Worm (Caenorhabditis elegans) whole organism, young adult: ENCODE data around the gene F22H10.11.

Experiments used
- D2030.7 ChIP-seq: fragments of 200-800 bp; sonication (Bioruptor generic); IDR thresholded peaks from 2 replicates; pipeline ENCODE4 v1.3.6; 2022; ENCODE audit warnings: missing genetic modification reagents, missing genetic modification characterization, missing compliant biosample characterization
- F22D6.2 ChIP-seq: sonication (generic microtip); optimal IDR thresholded peaks from 2 replicates; lab custom pipeline; 2016; ENCODE audit warnings: mild to moderate bottlenecking, missing genetic modification characterization, missing compliant biosample characterization
- F23B12.7 ChIP-seq: sonication (generic microtip); optimal IDR thresholded peaks from 2 replicates; lab custom pipeline; 2017; ENCODE audit warnings: missing genetic modification characterization, mild to moderate bottlenecking, missing compliant biosample characterization, antibody characterized with exemption, moderate library complexity; ENCODE audit not compliant: insufficient read depth
- F57A8.1 ChIP-seq: fragments of 200-800 bp; sonication (Bioruptor generic); optimal IDR thresholded peaks from 2 replicates; lab custom pipeline; 2018; ENCODE audit warnings: mild to moderate bottlenecking, missing genetic modification characterization, moderate library complexity, missing compliant biosample characterization
- F57C9.4 ChIP-seq: sonication (generic microtip); optimal IDR thresholded peaks from 2 replicates; lab custom pipeline; 2017; ENCODE audit warnings: mild to moderate bottlenecking, missing genetic modification characterization, missing compliant biosample characterization
- K12H6.12 ChIP-seq: fragments of 200-800 bp; sonication (Bioruptor generic); optimal IDR thresholded peaks from 2 replicates; lab custom pipeline; 2018; ENCODE audit warnings: mild to moderate bottlenecking, missing genetic modification characterization, missing compliant biosample characterization
- T07F8.4 ChIP-seq: sonication (generic microtip); optimal IDR thresholded peaks from 2 replicates; lab custom pipeline; 2016; ENCODE audit warnings: mild to moderate bottlenecking, missing genetic modification characterization, moderate library complexity, missing compliant biosample characterization
- Y53G8AR.9 ChIP-seq: fragments of 200-800 bp; sonication (Bioruptor generic); conservative IDR thresholded peaks from 2 replicates; pipeline ENCODE4 v1.3.6; 2022; ENCODE audit warnings: missing genetic modification reagents, missing genetic modification characterization, missing compliant biosample characterization
- Y56A3A.18 ChIP-seq: fragments of 200-800 bp; sonication (Bioruptor generic); IDR thresholded peaks from 2 replicates; pipeline ENCODE4 v1.3.6; 2022; ENCODE audit warnings: missing genetic modification reagents, missing genetic modification characterization, missing compliant biosample characterization
- Y79H2A.3 ChIP-seq: fragments of 200-800 bp; sonication (Bioruptor generic); conservative IDR thresholded peaks from 2 replicates; pipeline ENCODE4 v1.3.6; 2022; ENCODE audit warnings: missing genetic modification reagents, missing genetic modification characterization, missing compliant biosample characterization
- ZK185.1 ChIP-seq: sonication (generic microtip); optimal IDR thresholded peaks from 2 replicates; lab custom pipeline; 2016; ENCODE audit warnings: mild to moderate bottlenecking, missing genetic modification characterization, missing compliant biosample characterization; ENCODE audit not compliant: poor library complexity, severe bottlenecking
- ama-1 ChIP-seq, 3 experiments: fragments of 150-350 bp in 1 of 3; sonication (generic microtip) in 2 of 3; optimal IDR thresholded peaks; 2 replicates each; lab custom pipeline; 2014 to 2018; ENCODE audit warnings: missing biosample characterization in 2 of 3, missing genetic modification characterization in 2 of 3, missing genetic modification reagents in 2 of 3
- aptf-2 ChIP-seq: fragments of 200-800 bp; sonication (Bioruptor generic); conservative IDR thresholded peaks from 2 replicates; pipeline ENCODE4 v1.3.6; 2022; ENCODE audit warnings: missing genetic modification reagents, missing genetic modification characterization, missing compliant biosample characterization
- bed-2 ChIP-seq: fragments of 200-800 bp; sonication (Bioruptor generic); IDR thresholded peaks from 2 replicates; pipeline ENCODE4 v1.3.6; 2022; ENCODE audit warnings: missing genetic modification reagents, missing genetic modification characterization, missing compliant biosample characterization
- ccch-3 ChIP-seq: fragments of 200-800 bp; sonication (Bioruptor generic); optimal IDR thresholded peaks from 2 replicates; lab custom pipeline; 2018; ENCODE audit warnings: mild to moderate bottlenecking, missing genetic modification characterization, missing compliant biosample characterization
- ceh-100 ChIP-seq: fragments of 200-800 bp; sonication (Bioruptor generic); IDR thresholded peaks from 2 replicates; pipeline ENCODE4 v1.3.6; 2022; ENCODE audit warnings: missing genetic modification reagents, missing genetic modification characterization, missing compliant biosample characterization
- ceh-27 ChIP-seq: fragments of 200-800 bp; sonication (Bioruptor generic); optimal IDR thresholded peaks from 2 replicates; lab custom pipeline; 2018; ENCODE audit warnings: mild to moderate bottlenecking, missing genetic modification characterization, moderate library complexity, missing compliant biosample characterization
- chd-7 ChIP-seq: sonication (generic microtip); optimal IDR thresholded peaks from 2 replicates; lab custom pipeline; 2016; ENCODE audit warnings: mild to moderate bottlenecking, missing genetic modification characterization, moderate library complexity, missing compliant biosample characterization
- dpl-1 ChIP-seq: fragments of 150-350 bp; optimal IDR thresholded peaks from 2 replicates; lab custom pipeline; 2014; ENCODE audit warnings: missing biosample characterization, missing genetic modification reagents, missing genetic modification characterization
- egl-18 ChIP-seq: fragments of 200-800 bp; sonication (Bioruptor generic); IDR thresholded peaks from 2 replicates; pipeline ENCODE4 v1.3.6; 2022; ENCODE audit warnings: missing genetic modification reagents, missing genetic modification characterization, missing compliant biosample characterization
- fkh-3 ChIP-seq: sonication (generic microtip); optimal IDR thresholded peaks from 2 replicates; lab custom pipeline; 2016; ENCODE audit warnings: mild to moderate bottlenecking, missing genetic modification characterization, missing compliant biosample characterization
- him-1 ChIP-seq: sonication (generic microtip); optimal IDR thresholded peaks from 2 replicates; lab custom pipeline; 2016; ENCODE audit warnings: missing genotype, missing genetic modification reagents, missing genetic modification characterization, missing compliant biosample characterization
- hlh-26 ChIP-seq: fragments of 200-800 bp; sonication (Bioruptor generic); conservative IDR thresholded peaks from 2 replicates; pipeline ENCODE4 v1.3.6; 2022; ENCODE audit warnings: missing genetic modification reagents, missing genetic modification characterization, missing compliant biosample characterization
- hsf-1 ChIP-seq: fragments of 200-800 bp; sonication (Bioruptor generic); IDR thresholded peaks from 2 replicates; pipeline ENCODE4 v1.3.6; 2022; ENCODE audit warnings: missing genetic modification reagents, missing genetic modification characterization, missing compliant biosample characterization
- let-607 ChIP-seq, 2 experiments: fragments of 200-800 bp in 1 of 2; sonication (Bioruptor generic) in 1 of 2; sonication (generic microtip) in 1 of 2; optimal IDR thresholded peaks; 2 replicates each; lab custom pipeline; 2016 to 2018; ENCODE audit warnings: mild to moderate bottlenecking in 2 of 2, missing compliant biosample characterization in 2 of 2, missing genetic modification characterization in 2 of 2, moderate library complexity in 2 of 2, missing genotype in 1 of 2
- lin-54 ChIP-seq: fragments of 200-800 bp; sonication (Bioruptor generic); optimal IDR thresholded peaks from 2 replicates; lab custom pipeline; 2018; ENCODE audit warnings: mild to moderate bottlenecking, missing genetic modification characterization, missing compliant biosample characterization
- lir-1 ChIP-seq: fragments of 200-800 bp; sonication (Bioruptor generic); conservative IDR thresholded peaks from 2 replicates; pipeline ENCODE4 v1.3.6; 2022; ENCODE audit warnings: missing genetic modification reagents, missing genetic modification characterization, missing compliant biosample characterization
- lsl-1 ChIP-seq: fragments of 200-800 bp; sonication (Bioruptor generic); optimal IDR thresholded peaks from 2 replicates; lab custom pipeline; 2018; ENCODE audit warnings: mild to moderate bottlenecking, missing genetic modification characterization, moderate library complexity, missing compliant biosample characterization
- madf-10 ChIP-seq: sonication (generic microtip); optimal IDR thresholded peaks from 2 replicates; lab custom pipeline; 2016; ENCODE audit warnings: mild to moderate bottlenecking, missing genetic modification characterization, missing compliant biosample characterization
- madf-6 ChIP-seq: fragments of 200-800 bp; sonication (Bioruptor generic); IDR thresholded peaks from 2 replicates; pipeline ENCODE4 v1.3.6; 2022; ENCODE audit warnings: missing genetic modification reagents, missing genetic modification characterization, missing compliant biosample characterization
- mel-28 ChIP-seq: sonication (generic microtip); optimal IDR thresholded peaks from 2 replicates; lab custom pipeline; 2016; ENCODE audit warnings: borderline replicate concordance, mild to moderate bottlenecking, missing genetic modification characterization, missing compliant biosample characterization
- nfya-1 ChIP-seq: sonication (generic microtip); optimal IDR thresholded peaks from 2 replicates; lab custom pipeline; 2017; ENCODE audit warnings: antibody characterized with exemption, missing compliant biosample characterization, missing genetic modification characterization, borderline replicate concordance; ENCODE audit not compliant: insufficient read depth
- nfya-2 ChIP-seq: fragments of 200-800 bp; sonication (Bioruptor generic); IDR thresholded peaks from 2 replicates; pipeline ENCODE4 v1.3.6; 2022; ENCODE audit warnings: missing genetic modification reagents, missing genetic modification characterization, missing compliant biosample characterization
- nfyb-1 ChIP-seq: fragments of 200-800 bp; sonication (Bioruptor generic); IDR thresholded peaks from 2 replicates; pipeline ENCODE4 v1.3.6; 2022; ENCODE audit warnings: missing genetic modification reagents, missing genetic modification characterization, missing compliant biosample characterization
- nhr-120 ChIP-seq: fragments of 200-800 bp; sonication (Bioruptor generic); IDR thresholded peaks from 2 replicates; pipeline ENCODE4 v1.3.6; 2022; ENCODE audit warnings: missing genetic modification characterization, missing compliant biosample characterization
- nhr-27 ChIP-seq: fragments of 200-800 bp; sonication (Bioruptor generic); optimal IDR thresholded peaks from 2 replicates; lab custom pipeline; 2018; ENCODE audit warnings: mild to moderate bottlenecking, missing genetic modification characterization, moderate library complexity, missing compliant biosample characterization
- nhr-80 ChIP-seq: sonication (generic microtip); optimal IDR thresholded peaks from 2 replicates; lab custom pipeline; 2016; ENCODE audit warnings: missing genetic modification characterization, missing compliant biosample characterization
- rpc-1 ChIP-seq, 2 experiments: fragments of 150-350 bp in 1 of 2; sonication (generic microtip) in 1 of 2; optimal IDR thresholded peaks; 2 replicates each; lab custom pipeline; 2014 to 2018; ENCODE audit warnings: missing biosample characterization in 1 of 2, missing genetic modification characterization in 1 of 2, missing genetic modification reagents in 1 of 2, missing genotype in 1 of 2
- snpc-1.1 ChIP-seq: sonication (generic microtip); optimal IDR thresholded peaks from 2 replicates; lab custom pipeline; 2017; ENCODE audit warnings: missing genetic modification characterization, mild to moderate bottlenecking, missing compliant biosample characterization, antibody characterized with exemption, moderate library complexity, missing genotype, missing genetic modification reagents; ENCODE audit not compliant: insufficient read depth
- snpc-3.4 ChIP-seq: sonication (generic microtip); optimal IDR thresholded peaks from 2 replicates; lab custom pipeline; 2017; ENCODE audit warnings: missing genetic modification characterization, mild to moderate bottlenecking, missing compliant biosample characterization, antibody characterized with exemption, moderate library complexity, missing genotype, missing genetic modification reagents
- sptf-2 ChIP-seq: fragments of 200-800 bp; sonication (Bioruptor generic); optimal IDR thresholded peaks from 2 replicates; lab custom pipeline; 2018; ENCODE audit warnings: mild to moderate bottlenecking, missing genetic modification characterization, missing compliant biosample characterization
- tbx-9 ChIP-seq: sonication (generic microtip); optimal IDR thresholded peaks from 2 replicates; lab custom pipeline; 2016; ENCODE audit warnings: borderline replicate concordance, missing genetic modification characterization, inconsistent platforms, missing compliant biosample characterization
- tlf-1 ChIP-seq: fragments of 200-800 bp; sonication (Bioruptor generic); optimal IDR thresholded peaks from 2 replicates; lab custom pipeline; 2018; ENCODE audit warnings: mild to moderate bottlenecking, missing genetic modification characterization, missing compliant biosample characterization
- unc-130 ChIP-seq: sonication (generic microtip); optimal IDR thresholded peaks from 2 replicates; lab custom pipeline; 2016; ENCODE audit warnings: missing genetic modification reagents, missing genetic modification characterization, missing compliant biosample characterization
- unc-62 ChIP-seq: fragments of 150-350 bp; optimal IDR thresholded peaks from 2 replicates; lab custom pipeline; 2014; ENCODE audit warnings: missing biosample characterization, missing genetic modification reagents, missing genetic modification characterization
- zfh-2 ChIP-seq: fragments of 200-800 bp; sonication (Bioruptor generic); conservative IDR thresholded peaks from 2 replicates; pipeline ENCODE4 v1.3.6; 2022; ENCODE audit warnings: missing genetic modification reagents, missing genetic modification characterization, missing compliant biosample characterization
- zim-3 ChIP-seq: sonication (generic microtip); optimal IDR thresholded peaks from 2 replicates; lab custom pipeline; 2017; ENCODE audit warnings: mild to moderate bottlenecking, missing genetic modification characterization, moderate library complexity, missing compliant biosample characterization
- ztf-3 ChIP-seq: fragments of 200-800 bp; sonication (Bioruptor generic); optimal IDR thresholded peaks from 2 replicates; lab custom pipeline; 2018; ENCODE audit warnings: mild to moderate bottlenecking, missing genetic modification characterization, missing compliant biosample characterization

Gene F22H10.11

DNA sequence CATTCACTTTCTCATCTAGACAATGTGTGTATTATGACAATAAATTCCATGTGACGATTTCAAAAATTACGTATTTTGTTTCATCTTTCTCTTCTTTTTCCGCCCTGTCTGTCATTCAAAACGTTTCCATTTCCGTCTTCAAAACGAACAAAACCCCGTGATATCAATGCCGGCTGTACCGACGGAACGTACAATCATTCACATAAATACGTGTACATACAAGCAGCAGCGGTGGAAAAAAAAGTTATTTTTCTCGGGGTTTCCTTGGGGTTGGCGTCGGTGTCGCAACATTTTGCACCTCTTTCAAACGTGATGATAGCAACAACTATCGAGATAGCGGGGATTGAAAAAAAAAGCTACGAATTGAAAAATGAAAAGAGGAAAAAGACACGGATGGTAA lies 37.1 kb upstream of the F22H10.11 start:
- TF ChIP-seq madf-6 (GFP tag; lab: Robert Waterston, UW), result no peak
- TF ChIP-seq aptf-2 (GFP tag; lab: Robert Waterston, UW), result no peak
- TF ChIP-seq Y56A3A.18, result no peak
- no peak for TF ChIP-seq nhr-120 (GFP tag; lab: Robert Waterston, UW)
- no peak for TF ChIP-seq ceh-27 (GFP tag; lab: Kevin White, UChicago)
- no peak for TF ChIP-seq F22D6.2 (tag; lab: Kevin White, UChicago)
- TF ChIP-seq hlh-26 (GFP tag; lab: Robert Waterston, UW), result no peak
- no peak for TF ChIP-seq mel-28 (tag; lab: Kevin White, UChicago)
- no peak for TF ChIP-seq K12H6.12
- no peak for TF ChIP-seq ccch-3 (GFP tag; lab: Kevin White, UChicago)
- TF ChIP-seq lsl-1 (GFP tag; lab: Kevin White, UChicago), result no peak
- TF ChIP-seq nhr-27 (tag; lab: Kevin White, UChicago), result no peak
- TF ChIP-seq unc-62 (GFP tag; lab: Kevin White, UChicago), result peak; percentile 66
- TF ChIP-seq nfyb-1, result no peak
- no peak for TF ChIP-seq Y79H2A.3 (GFP tag; lab: Robert Waterston, UW)
- peak; percentile 32 for TF ChIP-seq tlf-1
- no peak for TF ChIP-seq ztf-3 (GFP tag; lab: Kevin White, UChicago)
- no peak for TF ChIP-seq tbx-9 (tag; lab: Kevin White, UChicago)
- TF ChIP-seq madf-10 (tag; lab: Kevin White, UChicago), result peak; percentile 14
- TF ChIP-seq lin-54, result no peak
- peak; percentile 1 to 69 for TF ChIP-seq let-607 (tag; optimal IDR thresholded peaks at IDR 0.05; lab: Kevin White, UChicago)
- no peak for TF ChIP-seq dpl-1 (GFP tag; lab: Kevin White, UChicago)
- no peak for TF ChIP-seq nfya-2
- TF ChIP-seq zfh-2 (GFP tag; lab: Robert Waterston, UW), result no peak
- TF ChIP-seq fkh-3 (tag; lab: Kevin White, UChicago), result no peak
- TF ChIP-seq Y53G8AR.9, result no peak
- no peak for TF ChIP-seq ama-1 (optimal IDR thresholded peaks at IDR 0.05; lab: Kevin White, UChicago)
- no peak for TF ChIP-seq ama-1 (GFP tag; optimal IDR thresholded peaks at IDR 0.05; lab: Kevin White, UChicago)
- TF ChIP-seq snpc-3.4, result no peak
- TF ChIP-seq chd-7 (tag; lab: Kevin White, UChicago), result no peak
- TF ChIP-seq F57A8.1 (GFP tag; lab: Kevin White, UChicago), result no peak
- TF ChIP-seq snpc-1.1 (tag; lab: Kevin White, UChicago), result no peak
- no peak for TF ChIP-seq ZK185.1
- TF ChIP-seq sptf-2 (GFP tag; lab: Kevin White, UChicago), result no peak
- TF ChIP-seq D2030.7 (GFP tag; lab: Robert Waterston, UW), result no peak
- TF ChIP-seq egl-18 (GFP tag; lab: Robert Waterston, UW), result no peak
- TF ChIP-seq nfya-1 (tag; lab: Kevin White, UChicago), result no peak
- no peak for TF ChIP-seq ceh-100 (GFP tag; lab: Robert Waterston, UW)
- TF ChIP-seq nhr-80 (tag; lab: Kevin White, UChicago), result peak; percentile 95
- TF ChIP-seq F23B12.7 (tag; lab: Kevin White, UChicago), result peak; percentile 47
- TF ChIP-seq zim-3, result no peak
- no peak for TF ChIP-seq unc-130 (GFP tag; lab: Kevin White, UChicago)
- no peak for TF ChIP-seq rpc-1 (optimal IDR thresholded peaks at IDR 0.05; lab: Kevin White, UChicago)
- no peak for TF ChIP-seq rpc-1 (tag; optimal IDR thresholded peaks at IDR 0.05; lab: Kevin White, UChicago)
- TF ChIP-seq hsf-1 (GFP tag; lab: Robert Waterston, UW), result no peak
- no peak for TF ChIP-seq him-1 (tag; lab: Kevin White, UChicago)
- TF ChIP-seq bed-2 (GFP tag; lab: Robert Waterston, UW), result no peak
- no peak for TF ChIP-seq F57C9.4
- TF ChIP-seq lir-1 (GFP tag; lab: Robert Waterston, UW), result peak; percentile 69; the same call in 1 of the 2 replicates
- no peak for TF ChIP-seq T07F8.4
